Fruit fly (Drosophila melanogaster): Measurements from ENCODE around the gene CG1958.

- TF ChIP-seq pdm3 (GFP tag; optimal IDR thresholded peaks at IDR 0.05), result no peak
- TF ChIP-seq CG32006 (GFP tag; optimal IDR thresholded peaks at IDR 0.05), result no peak
- TF ChIP-seq CG6163 (GFP tag; IDR thresholded peaks at IDR 0.05), result no peak
- TF ChIP-seq CG8632 (GFP tag; optimal IDR thresholded peaks at IDR 0.05), result no peak
- TF ChIP-seq Blimp-1 (GFP tag; optimal IDR thresholded peaks at IDR 0.05), result no peak
- no peak for TF ChIP-seq CG34406 (GFP tag; optimal IDR thresholded peaks at IDR 0.05)
- TF ChIP-seq Lpt (GFP tag; optimal IDR thresholded peaks at IDR 0.05), result no peak
Observed at dm6 chrX:7308794-7309193, 42.1 kb downstream of the CG1958 start.

Measured in whole organism, prepupa.